Fruit fly (Drosophila melanogaster) whole organism, prepupa: ENCODE data around the gene Cisd2.
A peak's percentile ranks its signal among the peaks of the same experiment; 100 is the strongest.

Experiments
- Blimp-1 ChIP-seq: fragments of 200-800 bp; sonication (Bioruptor generic); optimal IDR thresholded peaks from 3 replicates; lab custom pipeline; 2017; ENCODE audit warnings: missing biosample characterization, missing genetic modification characterization, mild to moderate bottlenecking, moderate library complexity, missing genetic modification reagents
- CG10669 ChIP-seq: fragments of 200-800 bp; sonication (Bioruptor generic); optimal IDR thresholded peaks from 3 replicates; lab custom pipeline; 2018; ENCODE audit warnings: missing biosample characterization, mild to moderate bottlenecking, missing genetic modification characterization, moderate library complexity
- CG11294 ChIP-seq: fragments of 200-800 bp; sonication (Bioruptor generic); IDR thresholded peaks from 2 replicates; pipeline ENCODE4 v1.3.6; 2022; ENCODE audit warnings: missing biosample characterization, missing genetic modification characterization
- CG11902 ChIP-seq: fragments of 200-800 bp; sonication (Bioruptor generic); optimal IDR thresholded peaks from 3 replicates; lab custom pipeline; 2016; ENCODE audit warnings: missing biosample characterization, missing genetic modification characterization
- CG16779 ChIP-seq: fragments of 200-800 bp; sonication (Bioruptor generic); optimal IDR thresholded peaks from 3 replicates; lab custom pipeline; 2017; ENCODE audit warnings: missing biosample characterization, mild to moderate bottlenecking, missing genetic modification characterization
- CG3032 ChIP-seq: fragments of 200-800 bp; optimal IDR thresholded peaks from 2 replicates; lab custom pipeline; 2019; ENCODE audit warnings: missing biosample characterization, mild to moderate bottlenecking, missing genetic modification characterization, moderate library complexity
- CG31627 ChIP-seq: fragments of 200-800 bp; sonication (Bioruptor generic); optimal IDR thresholded peaks from 3 replicates; lab custom pipeline; 2016; ENCODE audit warnings: missing biosample characterization, missing genetic modification characterization
- CG34406 ChIP-seq: fragments of 200-800 bp; sonication (Bioruptor generic); optimal IDR thresholded peaks from 3 replicates; lab custom pipeline; 2016; ENCODE audit warnings: missing biosample characterization, missing genetic modification characterization
- CG6163 ChIP-seq: fragments of 200-800 bp; sonication (Bioruptor generic); IDR thresholded peaks from 3 replicates; pipeline ENCODE4 v1.3.6; 2022; ENCODE audit warnings: missing biosample characterization, missing genetic modification characterization
- CG6276 ChIP-seq: fragments of 200-800 bp; sonication (Bioruptor generic); optimal IDR thresholded peaks from 2 replicates; lab custom pipeline; 2017; ENCODE audit warnings: missing biosample characterization, mild to moderate bottlenecking, missing genetic modification characterization
- CG6808 ChIP-seq: fragments of 200-800 bp; sonication (Bioruptor generic); optimal IDR thresholded peaks from 3 replicates; lab custom pipeline; 2017; ENCODE audit warnings: missing biosample characterization, missing genetic modification characterization, mild to moderate bottlenecking, moderate library complexity, missing genetic modification reagents
- CG7368 ChIP-seq: fragments of 200-800 bp; sonication (Bioruptor generic); optimal IDR thresholded peaks from 3 replicates; lab custom pipeline; 2016; ENCODE audit warnings: missing biosample characterization, missing genetic modification characterization
- CG8119 ChIP-seq: fragments of 200-800 bp; sonication (Bioruptor generic); IDR thresholded peaks from 3 replicates; pipeline ENCODE4 v1.3.6; 2022; ENCODE audit warnings: missing biosample characterization, missing genetic modification characterization
- CG8632 ChIP-seq: fragments of 200-800 bp; sonication (Bioruptor generic); optimal IDR thresholded peaks from 3 replicates; lab custom pipeline; 2016; ENCODE audit warnings: missing biosample characterization, missing genetic modification characterization
- Eip78C ChIP-seq: fragments of 200-800 bp; sonication (Bioruptor generic); peaks from one replicate; lab custom pipeline; 2016; ENCODE audit warnings: missing biosample characterization, missing genetic modification characterization
- Eip93F ChIP-seq: fragments of 200-800 bp; sonication (Bioruptor generic); optimal IDR thresholded peaks from 2 replicates; lab custom pipeline; 2016; ENCODE audit warnings: missing biosample characterization, mild to moderate bottlenecking, missing genetic modification characterization
- Ets96B ChIP-seq: fragments of 200-800 bp; optimal IDR thresholded peaks from 2 replicates; lab custom pipeline; 2019; ENCODE audit warnings: missing biosample characterization, mild to moderate bottlenecking, missing genetic modification characterization, moderate library complexity
- Hr38 ChIP-seq: sonication (Bioruptor generic); optimal IDR thresholded peaks from 2 replicates; lab custom pipeline; 2016; ENCODE audit warnings: missing biosample characterization, missing genetic modification characterization
- Hr39 ChIP-seq: fragments of 200-800 bp; sonication (Bioruptor generic); optimal IDR thresholded peaks from 2 replicates; lab custom pipeline; 2016; ENCODE audit warnings: missing biosample characterization, missing genetic modification characterization
- Hr4 ChIP-seq: fragments of 200-800 bp; sonication (Bioruptor generic); optimal IDR thresholded peaks from 3 replicates; lab custom pipeline; 2016; ENCODE audit warnings: missing biosample characterization, missing genetic modification characterization
- Smox ChIP-seq: fragments of 200-800 bp; sonication (Bioruptor generic); optimal IDR thresholded peaks from 3 replicates; lab custom pipeline; 2016; ENCODE audit warnings: missing biosample characterization, missing genetic modification characterization
- dac ChIP-seq: fragments of 200-800 bp; sonication (Bioruptor generic); optimal IDR thresholded peaks from 2 replicates; lab custom pipeline; 2017; ENCODE audit warnings: missing biosample characterization, mild to moderate bottlenecking, missing genetic modification characterization
- dsx ChIP-seq: fragments of 200-800 bp; optimal IDR thresholded peaks from 3 replicates; lab custom pipeline; 2019; ENCODE audit warnings: missing biosample characterization, mild to moderate bottlenecking, missing genetic modification characterization, moderate library complexity; ENCODE audit not compliant: poor library complexity, severe bottlenecking
- esn ChIP-seq: fragments of 200-800 bp; sonication (Bioruptor generic); optimal IDR thresholded peaks from 2 replicates; lab custom pipeline; 2016; ENCODE audit warnings: missing biosample characterization, mild to moderate bottlenecking, missing genetic modification characterization, moderate library complexity
- fd59A ChIP-seq: fragments of 200-800 bp; sonication (Bioruptor generic); optimal IDR thresholded peaks from 2 replicates; lab custom pipeline; 2017; ENCODE audit warnings: missing biosample characterization, mild to moderate bottlenecking, missing genetic modification characterization, missing genetic modification reagents
- fd85E ChIP-seq: fragments of 200-800 bp; sonication (Bioruptor generic); optimal IDR thresholded peaks from 3 replicates; lab custom pipeline; 2016; ENCODE audit warnings: missing biosample characterization, missing genetic modification characterization
- fkh ChIP-seq: fragments of 200-800 bp; sonication (Bioruptor generic); optimal IDR thresholded peaks from 3 replicates; lab custom pipeline; 2017; ENCODE audit warnings: missing biosample characterization, mild to moderate bottlenecking, missing genetic modification characterization, moderate library complexity
- spab ChIP-seq: fragments of 200-800 bp; sonication (Bioruptor generic); optimal IDR thresholded peaks from 2 replicates; lab custom pipeline; 2017; ENCODE audit warnings: missing biosample characterization, mild to moderate bottlenecking, missing genetic modification characterization, missing genetic modification reagents
- ss ChIP-seq, 2 experiments: fragments of 200-800 bp; sonication (Bioruptor generic); optimal IDR thresholded peaks; 2 replicates in 1 of 2; 3 replicates in 1 of 2; lab custom pipeline; 2017 to 2018; ENCODE audit warnings: mild to moderate bottlenecking in 2 of 2, missing biosample characterization in 2 of 2, missing genetic modification characterization in 2 of 2, moderate library complexity in 1 of 2
- svp ChIP-seq: fragments of 200-800 bp; sonication (Bioruptor generic); peaks from one replicate; lab custom pipeline; 2016; ENCODE audit warnings: missing biosample characterization, missing genetic modification characterization
- topi ChIP-seq: fragments of 200-800 bp; sonication (Bioruptor generic); optimal IDR thresholded peaks from 3 replicates; lab custom pipeline; 2016; ENCODE audit warnings: missing biosample characterization, missing genetic modification characterization
- vri ChIP-seq: fragments of 200-800 bp; sonication (Bioruptor generic); optimal IDR thresholded peaks from 3 replicates; lab custom pipeline; 2016; ENCODE audit warnings: missing biosample characterization, mild to moderate bottlenecking, missing genetic modification characterization

Cisd2 gene

DNA sequence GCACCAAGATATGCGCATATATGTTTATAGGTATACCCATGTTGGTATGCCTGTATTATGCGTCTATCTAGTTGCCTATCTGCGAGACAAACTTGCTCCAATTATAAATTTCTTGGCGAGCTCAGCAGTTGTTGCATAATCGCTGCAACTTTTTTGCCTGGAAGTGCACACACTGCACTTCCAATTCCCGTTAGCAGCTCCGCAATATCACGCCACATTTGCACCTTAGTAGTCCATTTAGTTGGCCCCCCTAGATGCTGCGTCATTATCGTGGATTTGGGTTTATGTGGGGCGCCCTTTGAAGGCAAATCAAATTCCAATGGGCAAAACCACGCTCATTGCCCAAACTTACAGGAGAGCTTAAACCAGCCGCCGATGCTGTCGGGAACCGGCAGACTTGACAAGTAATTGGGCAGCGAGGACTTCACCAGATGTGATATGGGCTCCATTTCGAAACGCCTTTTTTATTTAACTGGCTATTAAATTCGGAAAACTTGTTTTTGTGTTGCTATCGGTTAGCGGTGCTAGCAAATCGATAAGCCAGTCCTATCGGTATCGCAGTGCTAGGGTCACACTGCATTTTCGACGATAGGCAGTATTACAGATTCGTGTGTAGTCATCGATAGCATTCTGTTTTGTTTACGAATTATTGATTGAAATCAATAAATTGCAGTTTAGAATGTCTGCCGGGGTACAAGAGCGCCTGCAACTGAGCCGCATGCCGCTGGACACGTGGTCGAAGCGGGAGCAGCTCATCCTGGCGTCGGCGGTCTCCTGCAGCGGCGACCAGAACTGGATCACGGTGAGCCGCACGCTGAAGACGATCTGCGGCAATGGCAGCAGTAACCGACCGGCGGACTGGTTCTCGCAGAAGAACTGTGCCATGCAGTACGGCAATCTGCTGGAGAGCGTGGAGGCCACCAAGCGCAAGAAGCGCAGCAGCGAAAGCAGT is at the start of gene Cisd2, which contains the start of gene Brd8:
Gene Cisd2, minus strand, starts transcription at position 538 of the 952 bp plus-strand sequence.
Gene Brd8, plus strand, starts transcription at position 595 of the 952 bp plus-strand sequence.
- TF ChIP-seq CG11294: no peak
- peak; percentile 48 for TF ChIP-seq Eip78C (GFP tag; lab: Kevin White, UChicago)
- TF ChIP-seq CG3032 (tag; lab: Kevin White, UChicago): no peak
- no peak for TF ChIP-seq dac (GFP tag; lab: Kevin White, UChicago)
- no peak for TF ChIP-seq Smox (GFP tag; lab: Kevin White, UChicago)
- peak; percentile 44 for TF ChIP-seq fkh
- no peak for TF ChIP-seq Hr4 (GFP tag; lab: Kevin White, UChicago)
- TF ChIP-seq CG11902 (GFP tag; lab: Kevin White, UChicago): no peak
- peak; percentile 10 for TF ChIP-seq vri
- TF ChIP-seq CG31627 (GFP tag; lab: Kevin White, UChicago): no peak
- TF ChIP-seq topi: no peak
- TF ChIP-seq CG34406 (GFP tag; lab: Kevin White, UChicago): no peak
- no peak for TF ChIP-seq fd59A (GFP tag; lab: Kevin White, UChicago)
- TF ChIP-seq CG6163 (GFP tag; lab: Robert Waterston, UW): no peak
- TF ChIP-seq esn (GFP tag; lab: Kevin White, UChicago): peak; percentile 6
- no peak for TF ChIP-seq Hr38 (GFP tag; lab: Kevin White, UChicago)
- TF ChIP-seq CG16779: no peak
- TF ChIP-seq Hr39: no peak

DNA sequence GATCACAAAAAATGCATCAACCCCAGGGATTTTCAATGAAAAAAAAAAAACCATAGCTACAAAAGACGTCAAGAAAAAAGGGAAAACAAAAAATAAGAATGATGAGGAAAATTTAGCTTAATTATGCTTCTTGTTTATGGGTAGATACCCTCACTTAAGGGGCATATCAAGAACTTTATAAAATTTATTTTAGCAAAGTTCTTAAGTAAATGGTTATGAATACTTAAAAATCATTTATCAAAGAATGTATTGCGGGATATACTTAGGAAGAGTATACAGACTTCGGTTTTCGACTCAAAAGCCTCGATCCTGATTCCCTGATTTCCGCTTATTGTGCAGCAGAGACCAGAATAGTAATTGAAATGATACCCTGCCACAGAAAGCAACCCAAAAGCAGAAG is 49.8 kb upstream of the Cisd2 start:
- TF ChIP-seq CG6808 (GFP tag; lab: Kevin White, UChicago) (peak; percentile 48), Eip78C (GFP tag; lab: Kevin White, UChicago) (peak; percentile 73), fd59A (GFP tag; lab: Kevin White, UChicago) (peak; percentile 27), CG8119 (GFP tag; lab: Robert Waterston, UW) (no peak), spab (GFP tag; lab: Kevin White, UChicago) (peak; percentile 34), Ets96B (tag; lab: Kevin White, UChicago) (peak; percentile 28), CG7368 (GFP tag; lab: Kevin White, UChicago) (no peak), ss (GFP tag; optimal IDR thresholded peaks at IDR 0.05; lab: Kevin White, UChicago) (peak in 1 of 2 experiments; percentile 10), dsx (GFP tag; lab: Kevin White, UChicago) (peak; percentile 8), CG10669 (peak; percentile 11), Eip93F (no peak), CG3032 (tag; lab: Kevin White, UChicago) (peak; percentile 61)

DNA sequence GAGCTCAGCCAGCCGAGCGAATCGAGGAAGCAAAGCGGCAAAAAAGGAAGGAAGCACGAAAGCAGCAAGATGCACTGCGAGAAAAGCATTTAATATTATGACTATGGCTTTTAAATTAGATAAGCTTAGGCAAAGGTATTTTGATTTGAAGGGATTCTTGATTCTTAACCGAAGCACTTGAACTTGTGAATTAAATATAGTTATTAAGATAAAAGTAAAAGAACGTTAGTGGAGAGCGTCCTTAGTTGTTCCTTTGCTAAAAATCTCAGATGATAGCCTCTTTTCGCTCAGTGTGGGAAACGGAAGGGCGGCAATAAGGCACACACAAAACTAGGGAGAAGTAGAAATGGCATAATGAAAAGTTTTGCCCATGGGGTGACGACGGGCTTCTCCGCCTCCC is 46.0 kb upstream of the Cisd2 start:
- TF ChIP-seq svp (GFP tag; lab: Kevin White, UChicago) (peak; percentile 54), Eip78C (GFP tag; lab: Kevin White, UChicago) (peak; percentile 24), CG8632 (GFP tag; lab: Kevin White, UChicago) (no peak), Ets96B (tag; lab: Kevin White, UChicago) (peak; percentile 7), ss (GFP tag; optimal IDR thresholded peaks at IDR 0.05; lab: Kevin White, UChicago) (peak; percentile 21 to 37)

- TF ChIP-seq fd85E (GFP tag; lab: Kevin White, UChicago) (no peak), CG6276 (GFP tag; lab: Kevin White, UChicago) (no peak), fkh (peak; percentile 39), Smox (GFP tag; lab: Kevin White, UChicago) (no peak), Blimp-1 (GFP tag; lab: Kevin White, UChicago) (no peak), dsx (GFP tag; lab: Kevin White, UChicago) (no peak)
Measured at dm6 chr3R:29268062-29268461, 44.8 kb upstream of the Cisd2 start.
